Worm (Caenorhabditis elegans) whole organism, late embryonic: Measurements from ENCODE around the gene pfn-2.

Experiments used
- C08G9.2 ChIP-seq: sonication (generic microtip); optimal IDR thresholded peaks from 2 replicates; lab custom pipeline; 2016; ENCODE audit warnings: mild to moderate bottlenecking, missing genetic modification characterization, moderate library complexity, missing compliant biosample characterization
- C38D4.7 ChIP-seq: fragments of 200-800 bp; sonication (Bioruptor generic); optimal IDR thresholded peaks from 2 replicates; lab custom pipeline; 2018; ENCODE audit warnings: mild to moderate bottlenecking, missing genetic modification characterization, moderate library complexity, missing compliant biosample characterization
- T23F11.4 ChIP-seq: fragments of 200-800 bp; sonication (Bioruptor generic); optimal IDR thresholded peaks from 2 replicates; lab custom pipeline; 2018; ENCODE audit warnings: mild to moderate bottlenecking, missing genetic modification characterization, missing compliant biosample characterization
- ama-1 ChIP-seq: fragments of 150-350 bp; optimal IDR thresholded peaks from 2 replicates; lab custom pipeline; 2014
- ceh-14 ChIP-seq: sonication (generic microtip); optimal IDR thresholded peaks from 2 replicates; lab custom pipeline; 2016; ENCODE audit warnings: missing genotype, missing genetic modification characterization, missing compliant biosample characterization
- ceh-19 ChIP-seq: fragments of 200-800 bp; sonication (Bioruptor generic); optimal IDR thresholded peaks from 2 replicates; lab custom pipeline; 2018; ENCODE audit warnings: mild to moderate bottlenecking, missing genetic modification characterization, missing compliant biosample characterization
- ceh-48 ChIP-seq: sonication (generic microtip); optimal IDR thresholded peaks from 2 replicates; lab custom pipeline; 2016; ENCODE audit warnings: missing genetic modification characterization, inconsistent platforms, missing compliant biosample characterization
- ceh-6 ChIP-seq: fragments of 200-800 bp; sonication (Bioruptor generic); optimal IDR thresholded peaks from 2 replicates; lab custom pipeline; 2018; ENCODE audit warnings: mild to moderate bottlenecking, missing genetic modification characterization, missing compliant biosample characterization
- che-1 ChIP-seq: sonication (generic microtip); optimal IDR thresholded peaks from 2 replicates; lab custom pipeline; 2016; ENCODE audit warnings: mild to moderate bottlenecking, missing genetic modification characterization, missing compliant biosample characterization
- dmd-4 ChIP-seq: sonication (generic microtip); optimal IDR thresholded peaks from 2 replicates; lab custom pipeline; 2016; ENCODE audit warnings: borderline replicate concordance, missing genetic modification characterization, missing compliant biosample characterization
- dve-1 ChIP-seq: sonication (generic microtip); optimal IDR thresholded peaks from 2 replicates; lab custom pipeline; 2017; ENCODE audit warnings: antibody characterized with exemption, mild to moderate bottlenecking, missing genetic modification characterization, missing compliant biosample characterization
- elt-4 ChIP-seq: sonication (generic microtip); optimal IDR thresholded peaks from 2 replicates; lab custom pipeline; 2016; ENCODE audit warnings: missing genetic modification characterization, missing compliant biosample characterization
- ets-4 ChIP-seq: sonication (generic microtip); optimal IDR thresholded peaks from 2 replicates; lab custom pipeline; 2016; ENCODE audit warnings: missing genetic modification characterization, missing compliant biosample characterization
- eyg-1 ChIP-seq: sonication (generic microtip); optimal IDR thresholded peaks from 2 replicates; lab custom pipeline; 2016; ENCODE audit warnings: missing genotype, missing genetic modification characterization, missing compliant biosample characterization
- fkh-6 ChIP-seq: sonication (generic microtip); optimal IDR thresholded peaks from 2 replicates; lab custom pipeline; 2016; ENCODE audit warnings: missing genetic modification characterization, missing compliant biosample characterization
- gmeb-2 ChIP-seq: sonication (generic microtip); optimal IDR thresholded peaks from 2 replicates; lab custom pipeline; 2016; ENCODE audit warnings: missing genetic modification characterization, inconsistent platforms, missing compliant biosample characterization
- hlh-13 ChIP-seq: fragments of 200-800 bp; sonication (Bioruptor generic); optimal IDR thresholded peaks from 2 replicates; lab custom pipeline; 2018; ENCODE audit warnings: mild to moderate bottlenecking, missing genetic modification characterization, missing compliant biosample characterization
- hlh-6 ChIP-seq: sonication (generic microtip); optimal IDR thresholded peaks from 2 replicates; lab custom pipeline; 2016; ENCODE audit warnings: missing genotype, missing genetic modification characterization, missing compliant biosample characterization
- hlh-8 ChIP-seq: sonication (generic microtip); optimal IDR thresholded peaks from 2 replicates; lab custom pipeline; 2016; ENCODE audit warnings: missing genotype, missing genetic modification characterization, missing compliant biosample characterization
- lin-11 ChIP-seq: fragments of 200-800 bp; sonication (Bioruptor generic); optimal IDR thresholded peaks from 2 replicates; lab custom pipeline; 2018; ENCODE audit warnings: mild to moderate bottlenecking, missing genetic modification characterization, missing compliant biosample characterization
- mec-3 ChIP-seq: sonication (generic microtip); optimal IDR thresholded peaks from 2 replicates; lab custom pipeline; 2016; ENCODE audit warnings: borderline replicate concordance, missing genetic modification characterization, missing compliant biosample characterization
- nfya-1 ChIP-seq: sonication (generic microtip); optimal IDR thresholded peaks from 2 replicates; lab custom pipeline; 2017; ENCODE audit warnings: missing genetic modification characterization, mild to moderate bottlenecking, missing compliant biosample characterization, antibody characterized with exemption, moderate library complexity
- npax-4 ChIP-seq: sonication (generic microtip); optimal IDR thresholded peaks from 2 replicates; lab custom pipeline; 2016; ENCODE audit warnings: missing genetic modification characterization, missing compliant biosample characterization
- pax-1 ChIP-seq: fragments of 150-350 bp; optimal IDR thresholded peaks from 2 replicates; lab custom pipeline; 2014; ENCODE audit warnings: missing biosample characterization, missing genetic modification characterization
- pha-4 ChIP-seq: fragments of 150-350 bp; optimal IDR thresholded peaks from 2 replicates; lab custom pipeline; 2018; ENCODE audit warnings: missing biosample characterization, missing genetic modification reagents, missing genetic modification characterization
- pqm-1 ChIP-seq: sonication (generic microtip); optimal IDR thresholded peaks from 2 replicates; lab custom pipeline; 2016; ENCODE audit warnings: missing genetic modification characterization, missing compliant biosample characterization
- pros-1 ChIP-seq: fragments of 150-350 bp; optimal IDR thresholded peaks from 2 replicates; lab custom pipeline; 2014; ENCODE audit warnings: missing biosample characterization, missing genetic modification reagents, missing genetic modification characterization
- rnt-1 ChIP-seq: sonication (generic microtip); optimal IDR thresholded peaks from 2 replicates; lab custom pipeline; 2016; ENCODE audit warnings: missing genetic modification characterization, missing compliant biosample characterization
- sdc-2 ChIP-seq: sonication (generic microtip); optimal IDR thresholded peaks from 2 replicates; lab custom pipeline; 2016; ENCODE audit warnings: missing genotype, missing genetic modification characterization, missing compliant biosample characterization
- sox-2 ChIP-seq: fragments of 200-800 bp; sonication (Bioruptor generic); IDR thresholded peaks from 2 replicates; pipeline ENCODE4 v1.3.6; 2022; ENCODE audit warnings: missing genetic modification reagents, missing genetic modification characterization, missing compliant biosample characterization
- syd-9 ChIP-seq: sonication (generic microtip); optimal IDR thresholded peaks from 2 replicates; lab custom pipeline; 2016; ENCODE audit warnings: mild to moderate bottlenecking, missing genetic modification characterization, moderate library complexity, missing compliant biosample characterization
- tbx-2 ChIP-seq: sonication (generic microtip); optimal IDR thresholded peaks from 2 replicates; lab custom pipeline; 2016; ENCODE audit warnings: missing genetic modification characterization, missing compliant biosample characterization
- tbx-7 ChIP-seq: sonication (generic microtip); optimal IDR thresholded peaks from 2 replicates; lab custom pipeline; 2016; ENCODE audit warnings: missing genotype, missing genetic modification characterization, missing compliant biosample characterization
- ttx-3 ChIP-seq: sonication (generic microtip); optimal IDR thresholded peaks from 2 replicates; lab custom pipeline; 2016; ENCODE audit warnings: missing genetic modification reagents, missing genetic modification characterization, missing compliant biosample characterization
- unc-3 ChIP-seq, 2 experiments: fragments of 200-800 bp in 1 of 2; sonication (Bioruptor generic) in 1 of 2; sonication (generic microtip) in 1 of 2; conservative IDR thresholded peaks in 1 of 2; optimal IDR thresholded peaks in 1 of 2; 2 replicates each; pipeline versions ENCODE4 v1.3.6 to Lab custom; 2016 to 2022; ENCODE audit warnings: missing compliant biosample characterization in 2 of 2, missing genetic modification characterization in 2 of 2, missing genetic modification reagents in 1 of 2
- unc-42 ChIP-seq: sonication (generic microtip); optimal IDR thresholded peaks from 2 replicates; lab custom pipeline; 2016; ENCODE audit warnings: missing genotype, missing genetic modification characterization, missing compliant biosample characterization
- unc-55 ChIP-seq: sonication (generic microtip); optimal IDR thresholded peaks from 2 replicates; lab custom pipeline; 2017; ENCODE audit warnings: missing biosample characterization, missing genetic modification reagents, missing genetic modification characterization
- zip-5 ChIP-seq: sonication (generic microtip); optimal IDR thresholded peaks from 2 replicates; lab custom pipeline; 2016; ENCODE audit warnings: missing genetic modification characterization, missing compliant biosample characterization

pfn-2 gene

DNA sequence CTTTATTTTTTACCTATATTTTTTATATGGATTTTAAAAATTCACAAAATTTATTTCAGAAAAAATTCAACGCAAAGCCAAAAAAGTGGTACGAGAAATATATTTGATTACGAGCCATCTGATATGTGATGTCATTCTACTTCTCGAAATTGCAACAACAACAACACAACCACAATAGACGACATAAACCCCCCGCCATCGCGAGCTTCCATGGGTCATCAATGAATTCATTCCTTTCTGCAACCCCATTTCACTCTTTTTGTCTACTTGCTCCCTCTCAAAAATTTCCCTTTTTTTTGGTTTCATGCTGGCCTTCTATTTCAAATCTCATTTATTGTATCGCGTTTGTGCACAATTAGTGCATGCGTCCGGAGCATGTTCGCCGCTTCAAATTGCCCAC lies 6.0 kb downstream of the pfn-2 start:
- TF ChIP-seq che-1 (tag; lab: Kevin White, UChicago): no peak
- no peak for TF ChIP-seq C38D4.7 (GFP tag; lab: Kevin White, UChicago)
- TF ChIP-seq unc-42 (tag; lab: Kevin White, UChicago): no peak

DNA sequence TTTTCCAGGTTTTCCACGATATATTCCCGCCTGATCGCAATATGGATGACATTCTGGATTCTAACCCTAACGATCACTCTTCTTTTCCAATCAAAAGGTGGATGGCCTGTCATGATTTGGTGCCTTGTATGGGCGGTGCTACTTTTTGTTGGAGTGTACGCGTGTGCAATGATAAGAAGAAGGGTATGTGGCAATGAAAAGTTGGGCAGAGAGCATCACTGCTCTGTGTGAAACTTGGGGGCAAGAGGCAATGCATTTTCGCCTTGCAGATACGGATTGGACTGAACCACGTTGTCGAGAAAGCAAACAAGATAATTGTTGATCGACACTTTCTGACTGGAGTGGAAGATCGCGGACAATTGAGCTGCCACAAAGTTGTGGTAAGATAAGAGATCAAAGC lies 7.6 kb downstream of the pfn-2 start:
- no peak for TF ChIP-seq ceh-48 (tag; lab: Kevin White, UChicago)
- no peak for TF ChIP-seq rnt-1
- TF ChIP-seq eyg-1 (tag; lab: Kevin White, UChicago): no peak
- no peak for TF ChIP-seq sox-2
- TF ChIP-seq tbx-7 (tag; lab: Kevin White, UChicago): no peak
- TF ChIP-seq elt-4 (tag; lab: Kevin White, UChicago): no peak
- TF ChIP-seq C08G9.2 (tag; lab: Kevin White, UChicago): no peak
- TF ChIP-seq dmd-4 (tag; lab: Kevin White, UChicago): no peak
- TF ChIP-seq hlh-8 (tag; lab: Kevin White, UChicago): no peak

DNA sequence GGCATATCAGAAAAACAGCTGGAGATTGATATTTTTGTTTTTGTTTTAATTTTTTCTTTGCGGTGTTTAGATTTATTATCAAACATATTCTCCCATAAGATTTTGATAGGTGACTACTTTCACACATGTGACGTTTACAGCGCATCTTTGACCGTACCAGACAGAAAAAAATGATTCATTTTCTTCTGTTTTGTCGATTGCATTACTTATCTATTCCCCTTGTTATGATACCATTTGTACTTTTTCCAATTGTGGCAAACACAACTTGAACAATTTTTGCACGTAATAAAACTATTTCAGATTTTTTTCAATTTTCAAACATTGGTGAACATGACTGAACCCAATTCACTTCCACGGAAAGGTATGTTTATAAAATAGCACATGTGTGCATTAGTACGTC lies 9.6 kb downstream of the pfn-2 start, which contains the start of gene C26B9.1:
C26B9.1 (plus strand) TSS at position 301 of the 400 bp plus-strand sequence.
- TF ChIP-seq elt-4 (tag; lab: Kevin White, UChicago) (no peak), unc-3 (GFP tag; conservative IDR thresholded peaks at IDR 0.05; lab: Robert Waterston, UW) (no peak), unc-3 (tag; optimal IDR thresholded peaks at IDR 0.05; lab: Kevin White, UChicago) (no peak), gmeb-2 (no peak), T23F11.4 (GFP tag; lab: Kevin White, UChicago) (no peak), nfya-1 (tag; lab: Kevin White, UChicago) (no peak), hlh-6 (no peak), ets-4 (tag; lab: Kevin White, UChicago) (no peak), eyg-1 (tag; lab: Kevin White, UChicago) (no peak), npax-4 (no peak), sdc-2 (tag; lab: Kevin White, UChicago) (no peak), mec-3 (no peak), ceh-14 (tag; lab: Kevin White, UChicago) (no peak), dve-1 (tag; lab: Kevin White, UChicago) (no peak)
- TF ChIP-seq, all 69 proteins: peak for 0

DNA sequence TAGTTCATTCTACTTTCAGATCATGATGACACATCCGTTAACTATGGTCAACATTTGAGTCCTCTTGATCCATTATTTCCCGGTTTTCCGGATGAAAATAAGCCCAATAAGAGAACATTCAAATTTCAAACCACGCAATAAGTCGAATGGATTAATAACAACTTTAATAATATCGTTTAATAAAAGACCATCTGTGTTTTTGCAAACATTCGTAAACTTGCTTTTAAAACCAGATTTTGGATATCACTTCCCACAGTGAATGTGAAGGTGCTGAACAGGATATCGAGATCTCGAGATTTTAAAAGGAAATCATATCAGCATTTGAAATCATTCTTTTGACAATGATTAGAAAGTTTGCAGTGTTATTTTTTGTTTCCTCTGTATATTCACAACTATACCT lies 11.9 kb downstream of the pfn-2 start, which contains the start of gene C26B9.7:
C26B9.7 (plus strand) TSS at position 301 of the 400 bp plus-strand sequence.
- no peak for TF ChIP-seq elt-4 (tag; lab: Kevin White, UChicago)
- no peak for TF ChIP-seq tbx-2 (tag; lab: Kevin White, UChicago)
- no peak for TF ChIP-seq T23F11.4 (GFP tag; lab: Kevin White, UChicago)
- TF ChIP-seq unc-3 (GFP tag; conservative IDR thresholded peaks at IDR 0.05; lab: Robert Waterston, UW): no peak
- no peak for TF ChIP-seq unc-3 (tag; optimal IDR thresholded peaks at IDR 0.05; lab: Kevin White, UChicago)
- TF ChIP-seq hlh-8 (tag; lab: Kevin White, UChicago): no peak
- TF ChIP-seq ama-1 (lab: Kevin White, UChicago): no peak
- TF ChIP-seq dve-1 (tag; lab: Kevin White, UChicago): no peak
- no peak for TF ChIP-seq ceh-6 (GFP tag; lab: Kevin White, UChicago)
- no peak for TF ChIP-seq lin-11 (tag; lab: Kevin White, UChicago)
- TF ChIP-seq hlh-13 (GFP tag; lab: Kevin White, UChicago): no peak
- TF ChIP-seq npax-4: no peak

DNA sequence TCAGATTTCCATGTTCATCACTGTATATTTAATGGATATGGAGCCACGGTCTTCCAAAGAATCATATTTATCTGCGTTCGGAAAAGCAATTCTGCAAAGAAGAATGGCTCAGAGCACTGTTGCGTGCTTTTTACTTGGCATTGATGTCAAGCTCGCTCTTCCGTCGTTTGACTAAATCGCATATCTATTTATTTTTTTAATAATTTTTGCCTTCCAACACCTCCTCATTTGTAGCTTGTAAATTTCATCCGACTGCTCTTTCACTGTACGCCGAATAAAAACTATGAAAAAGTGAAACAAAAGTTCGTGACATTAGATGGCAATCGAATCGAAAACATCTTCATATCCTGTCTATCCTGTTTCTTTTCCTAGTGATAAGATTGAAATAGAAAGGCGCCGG lies 14.0 kb downstream of the pfn-2 start, which contains the start of gene C26B9.2:
C26B9.2 (plus strand) TSS at position 301 of the 400 bp plus-strand sequence.
- TF ChIP-seq C08G9.2 (tag; lab: Kevin White, UChicago) (no peak), pros-1 (tag; lab: Kevin White, UChicago) (no peak), nfya-1 (tag; lab: Kevin White, UChicago) (no peak), ets-4 (tag; lab: Kevin White, UChicago) (no peak), syd-9 (tag; lab: Kevin White, UChicago) (no peak), zip-5 (no peak), lin-11 (tag; lab: Kevin White, UChicago) (no peak), ceh-48 (tag; lab: Kevin White, UChicago) (no peak), ceh-19 (GFP tag; lab: Kevin White, UChicago) (no peak), unc-55 (GFP tag; lab: Kevin White, UChicago) (no peak), npax-4 (no peak), fkh-6 (tag; lab: Kevin White, UChicago) (no peak), ttx-3 (no peak), T23F11.4 (GFP tag; lab: Kevin White, UChicago) (no peak), pqm-1 (no peak), pax-1 (tag; lab: Kevin White, UChicago) (no peak), pha-4 (tag; lab: Kevin White, UChicago) (no peak)
